Fruit fly (Drosophila melanogaster) whole organism, pupa: Measurements from ENCODE around the gene CG17261.

Experiments
- CG12605 ChIP-seq: fragments of 200-800 bp; sonication (Bioruptor generic); IDR thresholded peaks from 2 replicates; pipeline ENCODE4 v1.3.6; 2022; ENCODE audit warnings: missing biosample characterization, missing genetic modification characterization
- CG13204 ChIP-seq: fragments of 200-800 bp; sonication (Bioruptor generic); optimal IDR thresholded peaks from 2 replicates; lab custom pipeline; 2018; ENCODE audit warnings: missing biosample characterization, mild to moderate bottlenecking, missing genetic modification characterization, moderate library complexity
- CG14655 ChIP-seq: fragments of 200-800 bp; sonication (Bioruptor generic); optimal IDR thresholded peaks from 3 replicates; lab custom pipeline; 2017; ENCODE audit warnings: mild to moderate bottlenecking, missing biosample characterization, missing genetic modification reagents, missing genetic modification characterization
- CG17806 ChIP-seq: fragments of 200-800 bp; sonication (Bioruptor generic); optimal IDR thresholded peaks from 2 replicates; lab custom pipeline; 2018; ENCODE audit warnings: missing biosample characterization, mild to moderate bottlenecking, missing genetic modification characterization, moderate library complexity
- CG4496 ChIP-seq: fragments of 200-800 bp; sonication (Bioruptor generic); IDR thresholded peaks from 3 replicates; pipeline ENCODE4 v1.3.6; 2022; ENCODE audit warnings: missing biosample characterization, missing genetic modification characterization
- CG8159 ChIP-seq: fragments of 200-800 bp; sonication (Bioruptor generic); optimal IDR thresholded peaks from 3 replicates; lab custom pipeline; 2018; ENCODE audit warnings: missing biosample characterization, mild to moderate bottlenecking, missing genetic modification characterization, moderate library complexity
- CG8301 ChIP-seq: fragments of 200-800 bp; sonication (Bioruptor generic); optimal IDR thresholded peaks from 2 replicates; lab custom pipeline; 2018; ENCODE audit warnings: missing biosample characterization, mild to moderate bottlenecking, missing genetic modification characterization
- D1 ChIP-seq: fragments of 200-800 bp; sonication (Bioruptor generic); optimal IDR thresholded peaks from 2 replicates; lab custom pipeline; 2018; ENCODE audit warnings: missing biosample characterization, mild to moderate bottlenecking, missing genetic modification characterization, moderate library complexity
- EcR ChIP-seq: fragments of 200-800 bp; sonication (Bioruptor generic); optimal IDR thresholded peaks from 3 replicates; lab custom pipeline; 2019; ENCODE audit warnings: missing biosample characterization, missing genetic modification characterization, mild to moderate bottlenecking, moderate library complexity, missing genetic modification reagents
- Pif1A ChIP-seq: fragments of 200-800 bp; sonication (Bioruptor generic); optimal IDR thresholded peaks from 3 replicates; lab custom pipeline; 2016; ENCODE audit warnings: missing biosample characterization, missing genetic modification characterization
- Snoo ChIP-seq: fragments of 200-800 bp; sonication (Bioruptor generic); optimal IDR thresholded peaks from 3 replicates; lab custom pipeline; 2017; ENCODE audit warnings: missing biosample characterization, mild to moderate bottlenecking, missing genetic modification characterization, inconsistent platforms
- fd96Ca ChIP-seq: fragments of 200-800 bp; sonication (Bioruptor generic); IDR thresholded peaks from 3 replicates; pipeline ENCODE4 v1.3.6; 2022; ENCODE audit warnings: missing biosample characterization, missing genetic modification characterization
- gl ChIP-seq: fragments of 200-800 bp; sonication (Bioruptor generic); optimal IDR thresholded peaks from 2 replicates; lab custom pipeline; 2018; ENCODE audit warnings: missing biosample characterization, mild to moderate bottlenecking, missing genetic modification characterization

- TF ChIP-seq EcR (GFP tag; lab: Kevin White, UChicago) = no peak
- TF ChIP-seq CG4496 (GFP tag; lab: Robert Waterston, UW) = no peak
- no peak for TF ChIP-seq fd96Ca
- TF ChIP-seq Snoo = no peak
- no peak for TF ChIP-seq CG17806 (tag; lab: Kevin White, UChicago)
- TF ChIP-seq CG8301 = no peak
- TF ChIP-seq CG14655 (GFP tag; lab: Kevin White, UChicago) = no peak
- no peak for TF ChIP-seq D1 (tag; lab: Kevin White, UChicago)
- no peak for TF ChIP-seq CG8159 (tag; lab: Kevin White, UChicago)
- TF ChIP-seq CG12605 (GFP tag; lab: Robert Waterston, UW) = no peak
- TF ChIP-seq Pif1A (GFP tag; lab: Kevin White, UChicago) = no peak
- no peak for TF ChIP-seq CG13204 (GFP tag; lab: Kevin White, UChicago)
- no peak for TF ChIP-seq gl (tag; lab: Kevin White, UChicago)
Observed at dm6 chr2L:3041918-3042615, at the start of gene CG17261.
